Worm (Caenorhabditis elegans) whole organism, young adult: Measurements from ENCODE around the gene mlc-6.
"Not testable (repeated sequence)": the region's sequence is repeated elsewhere in the genome, so short reads cannot be mapped to it uniquely, and the experiment has no call there.

Experiments used
- B0261.1 ChIP-seq: sonication (generic microtip); optimal IDR thresholded peaks from 2 replicates; lab custom pipeline; 2016; ENCODE audit warnings: mild to moderate bottlenecking, missing genetic modification characterization, moderate library complexity, missing compliant biosample characterization
- D2030.7 ChIP-seq: fragments of 200-800 bp; sonication (Bioruptor generic); IDR thresholded peaks from 2 replicates; pipeline ENCODE4 v1.3.6; 2022; ENCODE audit warnings: missing genetic modification reagents, missing genetic modification characterization, missing compliant biosample characterization
- F52B5.7 ChIP-seq: sonication (generic microtip); optimal IDR thresholded peaks from 2 replicates; lab custom pipeline; 2016; ENCODE audit warnings: mild to moderate bottlenecking, missing genetic modification characterization, missing compliant biosample characterization
- Y67H2A.10 ChIP-seq: fragments of 200-800 bp; sonication (Bioruptor generic); conservative IDR thresholded peaks from 2 replicates; pipeline ENCODE4 v1.3.6; 2022; ENCODE audit warnings: missing genetic modification reagents, missing genetic modification characterization, missing compliant biosample characterization
- aptf-2 ChIP-seq: fragments of 200-800 bp; sonication (Bioruptor generic); conservative IDR thresholded peaks from 2 replicates; pipeline ENCODE4 v1.3.6; 2022; ENCODE audit warnings: missing genetic modification reagents, missing genetic modification characterization, missing compliant biosample characterization
- die-1 ChIP-seq: sonication (generic microtip); optimal IDR thresholded peaks from 2 replicates; lab custom pipeline; 2016; ENCODE audit warnings: missing genotype, mild to moderate bottlenecking, missing genetic modification characterization, missing compliant biosample characterization
- ekl-4 ChIP-seq: fragments of 200-800 bp; sonication (Bioruptor generic); IDR thresholded peaks from 2 replicates; pipeline ENCODE4 v1.3.6; 2022; ENCODE audit warnings: missing genetic modification reagents, missing genetic modification characterization, missing compliant biosample characterization
- ets-4 ChIP-seq: fragments of 200-800 bp; sonication (Bioruptor generic); optimal IDR thresholded peaks from 2 replicates; lab custom pipeline; 2018; ENCODE audit warnings: mild to moderate bottlenecking, missing genetic modification characterization, missing compliant biosample characterization
- him-1 ChIP-seq: sonication (generic microtip); optimal IDR thresholded peaks from 2 replicates; lab custom pipeline; 2016; ENCODE audit warnings: missing genotype, missing genetic modification reagents, missing genetic modification characterization, missing compliant biosample characterization
- hlh-12 ChIP-seq: sonication (generic microtip); optimal IDR thresholded peaks from 2 replicates; lab custom pipeline; 2016; ENCODE audit warnings: missing genetic modification characterization, missing compliant biosample characterization
- hmg-1.2 ChIP-seq: fragments of 200-800 bp; sonication (Bioruptor generic); IDR thresholded peaks from 2 replicates; pipeline ENCODE4 v1.3.6; 2022; ENCODE audit warnings: missing genetic modification reagents, missing genetic modification characterization, missing compliant biosample characterization
- lin-26 ChIP-seq: fragments of 200-800 bp; sonication (Bioruptor generic); IDR thresholded peaks from 2 replicates; pipeline ENCODE4 v1.3.6; 2022; ENCODE audit warnings: missing genetic modification reagents, missing genetic modification characterization, missing compliant biosample characterization
- nhr-80 ChIP-seq: sonication (generic microtip); optimal IDR thresholded peaks from 2 replicates; lab custom pipeline; 2016; ENCODE audit warnings: missing genetic modification characterization, missing compliant biosample characterization
- pha-4 ChIP-seq: fragments of 150-350 bp; sonication (generic microtip); optimal IDR thresholded peaks from 2 replicates; lab custom pipeline; 2014; ENCODE audit warnings: missing biosample characterization, missing genetic modification reagents, missing genetic modification characterization
- rpc-1 ChIP-seq, 2 experiments: fragments of 150-350 bp in 1 of 2; sonication (generic microtip) in 1 of 2; optimal IDR thresholded peaks; 2 replicates each; lab custom pipeline; 2014 to 2018; ENCODE audit warnings: missing biosample characterization in 1 of 2, missing genetic modification characterization in 1 of 2, missing genetic modification reagents in 1 of 2, missing genotype in 1 of 2
- snpc-4 ChIP-seq, 5 experiments: fragments of 150-350 bp in 1 of 5; sonication (generic microtip) in 4 of 5; optimal IDR thresholded peaks; 2 replicates each; lab custom pipeline; 2014 to 2018; ENCODE audit warnings: missing genetic modification characterization in 5 of 5, missing biosample characterization in 3 of 5, antibody characterized with exemption in 2 of 5, mild to moderate bottlenecking in 2 of 5, missing compliant biosample characterization in 2 of 5, missing genotype in 2 of 5, moderate library complexity in 2 of 5, missing genetic modification reagents in 1 of 5
- tbp1 ChIP-seq: fragments of 200-800 bp; sonication (Bioruptor generic); optimal IDR thresholded peaks from 2 replicates; lab custom pipeline; 2018; ENCODE audit warnings: mild to moderate bottlenecking, missing genetic modification characterization, missing compliant biosample characterization
- zim-3 ChIP-seq: sonication (generic microtip); optimal IDR thresholded peaks from 2 replicates; lab custom pipeline; 2017; ENCODE audit warnings: mild to moderate bottlenecking, missing genetic modification characterization, moderate library complexity, missing compliant biosample characterization

mlc-6 gene

DNA sequence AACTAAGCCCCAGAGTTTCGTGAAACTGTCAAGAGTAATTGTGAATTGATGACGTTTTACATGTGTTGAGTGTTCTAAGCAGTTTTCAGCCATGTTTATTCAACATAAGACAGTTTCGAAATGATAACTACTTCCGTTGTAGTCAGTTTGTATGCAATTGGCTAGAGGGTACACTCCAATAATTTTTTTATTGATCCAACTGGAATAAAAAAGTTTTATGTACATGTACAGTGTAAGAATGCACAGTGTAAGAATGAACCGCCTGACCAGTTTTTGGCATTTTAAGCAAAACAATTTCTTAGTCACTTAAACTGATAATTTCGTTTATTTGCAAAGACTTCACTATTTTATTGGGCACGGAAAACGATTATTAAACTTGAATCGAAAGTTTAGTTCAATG is 33.1 kb downstream of the mlc-6 start:
- TF ChIP-seq Y67H2A.10 (GFP tag; lab: Robert Waterston, UW) (no peak), hlh-12 (no peak), zim-3 (tag; lab: Kevin White, UChicago) (no peak), D2030.7 (GFP tag; lab: Robert Waterston, UW) (no peak), nhr-80 (tag; lab: Kevin White, UChicago) (peak; percentile 1)

- peak; percentile 60 for TF ChIP-seq B0261.1
- peak; percentile 49 for TF ChIP-seq rpc-1 (optimal IDR thresholded peaks at IDR 0.05; lab: Kevin White, UChicago)
- TF ChIP-seq rpc-1 (tag; optimal IDR thresholded peaks at IDR 0.05; lab: Kevin White, UChicago), result peak; percentile 69
- TF ChIP-seq tbp1 (GFP tag; lab: Kevin White, UChicago), result peak; percentile 85
- TF ChIP-seq D2030.7 (GFP tag; lab: Robert Waterston, UW), result peak; percentile 50; the same call in 1 of the 2 replicates
- TF ChIP-seq him-1 (tag; lab: Kevin White, UChicago), result peak; percentile 12
- TF ChIP-seq snpc-4 (GFP tag; optimal IDR thresholded peaks at IDR 0.05; lab: Kevin White, UChicago), result not testable (repeated sequence)
- TF ChIP-seq snpc-4 (tag; optimal IDR thresholded peaks at IDR 0.05; lab: Kevin White, UChicago), result peak in 1 of 4 experiments; percentile 33
- peak; percentile 72 for TF ChIP-seq lin-26 (GFP tag; lab: Robert Waterston, UW)
- TF ChIP-seq hmg-1.2 (GFP tag; lab: Robert Waterston, UW), result peak; percentile 29; the same call in 1 of the 2 replicates
- peak; percentile 52 for TF ChIP-seq die-1
Measured at ce11 chrX:14211170-14211569, 35.2 kb downstream of the mlc-6 start.

DNA sequence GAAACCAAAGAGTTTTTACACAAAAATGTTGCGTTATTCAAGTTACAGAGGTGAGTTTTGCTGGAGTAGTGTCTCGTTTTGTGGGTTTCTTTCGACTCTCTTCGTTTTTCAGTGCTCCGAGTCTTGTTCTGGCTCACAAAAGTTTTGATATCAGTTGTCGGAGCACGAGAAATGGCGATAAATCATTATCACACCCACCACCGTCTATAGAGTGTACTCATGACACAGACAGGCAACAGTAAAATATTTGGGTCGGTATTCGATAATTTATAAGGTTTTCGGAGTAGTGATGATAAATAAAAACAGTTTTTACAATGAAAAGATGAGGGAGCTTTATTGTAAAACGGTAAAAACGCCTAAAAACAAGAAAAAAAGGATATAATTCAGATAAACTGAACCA is 38.5 kb downstream of the mlc-6 start, which contains the start of gene ceh-37:
TSS of gene ceh-37 (minus strand) at position 59 of the 400 bp plus-strand sequence.
- TF ChIP-seq aptf-2 (no peak), nhr-80 (tag; lab: Kevin White, UChicago) (peak; percentile 73), ets-4 (GFP tag; lab: Kevin White, UChicago) (peak; percentile 24)
- TF ChIP-seq, all 124 proteins: peak for 2

DNA sequence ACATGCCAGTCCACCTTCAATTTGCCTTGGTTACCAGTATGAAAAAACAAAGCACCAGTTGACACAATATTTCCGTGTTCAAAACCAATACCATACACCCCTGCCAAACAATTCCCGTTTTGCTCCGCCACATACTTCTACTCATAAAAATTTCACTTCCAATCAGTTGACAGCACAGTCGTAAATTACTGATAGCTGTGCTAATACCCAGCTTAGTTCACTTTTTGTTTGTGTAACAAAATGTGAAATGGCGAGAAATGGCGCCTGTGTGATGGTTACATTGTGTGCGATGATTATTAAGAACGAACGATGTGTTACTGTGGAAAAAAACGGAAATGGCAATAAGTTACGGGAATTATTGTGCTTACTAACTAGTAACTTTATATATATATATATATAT is 40.1 kb downstream of the mlc-6 start:
- TF ChIP-seq D2030.7 (GFP tag; lab: Robert Waterston, UW) (no peak), pha-4 (tag; lab: Kevin White, UChicago) (no peak), nhr-80 (tag; lab: Kevin White, UChicago) (peak; percentile 66), F52B5.7 (tag; lab: Kevin White, UChicago) (no peak), ekl-4 (GFP tag; lab: Robert Waterston, UW) (no peak), tbp1 (GFP tag; lab: Kevin White, UChicago) (no peak)
